Worm (Caenorhabditis elegans) whole organism, midembryonic: ENCODE results near the gene F13B6.2.
A peak's percentile ranks its signal among the peaks of the same experiment; 100 is the strongest.

ENCODE experiments used
- T22C8.4 ChIP-seq: fragments of 200-800 bp; sonication (Bioruptor generic); IDR thresholded peaks from 2 replicates; pipeline ENCODE4 v1.3.6; 2022; ENCODE audit warnings: missing genetic modification characterization, missing compliant biosample characterization
- cog-1 ChIP-seq: sonication (generic microtip); optimal IDR thresholded peaks from 2 replicates; lab custom pipeline; 2016; ENCODE audit warnings: missing genetic modification characterization, missing compliant biosample characterization
- flt-1 ChIP-seq: fragments of 200-800 bp; sonication (Bioruptor generic); IDR thresholded peaks from 2 replicates; pipeline ENCODE4 v1.3.6; 2022; ENCODE audit warnings: missing genetic modification characterization, missing compliant biosample characterization
- klf-2 ChIP-seq: fragments of 200-800 bp; sonication (Bioruptor generic); conservative IDR thresholded peaks from 2 replicates; pipeline ENCODE4 v1.3.6; 2022; ENCODE audit warnings: missing genetic modification reagents, missing genetic modification characterization, missing compliant biosample characterization
- med-1 ChIP-seq: sonication (generic microtip); optimal IDR thresholded peaks from 2 replicates; lab custom pipeline; 2017; ENCODE audit warnings: missing genetic modification characterization, mild to moderate bottlenecking, missing compliant biosample characterization, antibody characterized with exemption, missing genetic modification reagents; ENCODE audit not compliant: insufficient read depth
- ref-1 ChIP-seq: fragments of 200-800 bp; sonication (Bioruptor generic); conservative IDR thresholded peaks from 2 replicates; pipeline ENCODE4 v1.3.6; 2022; ENCODE audit warnings: missing genetic modification reagents, missing genetic modification characterization, missing compliant biosample characterization
- tab-1 ChIP-seq: fragments of 200-800 bp; sonication (Bioruptor generic); IDR thresholded peaks from 2 replicates; pipeline ENCODE4 v1.3.6; 2022; ENCODE audit warnings: missing genetic modification characterization, missing compliant biosample characterization
- ztf-23 ChIP-seq: fragments of 200-800 bp; sonication (Bioruptor generic); IDR thresholded peaks from 2 replicates; pipeline ENCODE4 v1.3.6; 2022; ENCODE audit warnings: missing genetic modification reagents, missing genetic modification characterization, missing compliant biosample characterization
- ztf-29 ChIP-seq: fragments of 200-800 bp; sonication (Bioruptor generic); IDR thresholded peaks from 2 replicates; pipeline ENCODE4 v1.3.6; 2022; ENCODE audit warnings: missing genetic modification reagents, missing genetic modification characterization, missing compliant biosample characterization

F13B6.2 gene

DNA sequence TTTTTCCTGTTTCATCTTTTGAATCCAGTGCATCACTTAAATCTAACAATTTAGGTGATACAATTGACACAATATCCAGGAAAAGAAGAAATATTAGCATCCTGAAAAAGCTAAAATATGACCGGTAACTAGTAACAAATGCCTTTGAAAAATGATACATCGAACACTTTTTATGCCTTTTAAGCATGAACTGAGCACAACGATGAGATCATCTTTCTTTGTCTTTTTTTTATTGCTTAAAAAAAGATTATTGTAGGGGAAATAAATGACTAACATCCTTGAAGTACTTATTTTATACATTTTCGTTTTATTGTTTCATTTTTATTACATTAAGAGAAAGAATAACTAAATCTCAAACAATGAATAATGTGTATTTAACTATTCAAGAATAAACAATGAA is 5.7 kb upstream of the F13B6.2 start, which contains the start of gene F13B6.3:
Gene F13B6.3, minus strand, starts transcription at position 101 of the 400 bp plus-strand sequence.
- no peak for TF ChIP-seq T22C8.4 (GFP tag; lab: Robert Waterston, UW)

DNA sequence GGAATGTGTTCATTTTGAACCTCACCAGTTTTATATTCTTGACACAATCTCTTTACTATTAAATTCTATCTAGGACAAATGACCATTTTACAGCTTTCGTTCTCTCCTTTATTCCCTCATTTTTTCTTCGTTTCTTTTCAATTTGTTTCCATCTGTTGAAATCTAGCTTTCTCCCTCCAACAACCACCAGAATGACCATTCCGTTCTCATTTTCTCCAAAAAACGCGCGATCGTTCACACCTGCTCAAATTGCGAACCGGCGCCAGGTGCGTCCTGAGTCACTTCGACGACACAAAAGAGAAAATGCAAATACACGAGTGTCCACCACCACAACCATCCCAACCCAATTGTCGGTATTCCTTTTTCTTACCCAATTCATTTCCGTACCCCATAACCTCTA is 3.9 kb downstream of the F13B6.2 start, which contains the start of gene F13B6.1:
Gene F13B6.1, plus strand, starts transcription at position 301 of the 400 bp plus-strand sequence.
- TF ChIP-seq cog-1 (tag; lab: Kevin White, UChicago) (no peak), ztf-29 (no peak), ztf-23 (GFP tag; lab: Robert Waterston, UW) (no peak), ref-1 (GFP tag; lab: Robert Waterston, UW) (no peak), klf-2 (GFP tag; lab: Robert Waterston, UW) (no peak), flt-1 (GFP tag; lab: Robert Waterston, UW) (no peak), med-1 (GFP tag; lab: Kevin White, UChicago) (no peak), T22C8.4 (GFP tag; lab: Robert Waterston, UW) (no peak), tab-1 (GFP tag; lab: Robert Waterston, UW) (no peak)

DNA sequence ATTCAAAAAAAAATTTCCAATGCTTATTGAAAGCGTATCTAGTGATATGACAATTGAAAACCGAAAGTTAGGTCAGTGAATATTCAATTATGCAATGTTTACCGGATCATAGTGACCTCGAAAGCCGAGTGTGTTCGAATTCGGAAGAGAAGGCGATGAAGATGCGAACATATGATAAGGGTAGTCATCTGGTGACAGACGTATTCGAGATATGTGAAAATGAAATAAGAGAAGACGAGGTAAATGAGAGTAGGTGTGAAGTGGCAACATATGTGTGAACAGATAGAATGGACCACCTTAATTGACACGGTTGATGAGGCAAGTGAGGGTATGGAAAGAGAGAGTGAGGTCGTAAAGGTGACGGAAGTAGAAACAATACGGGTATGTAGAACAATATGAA is 5.2 kb downstream of the F13B6.2 start:
- peak; percentile 5; the same call in 1 of the 2 replicates for TF ChIP-seq ztf-29
- no peak for TF ChIP-seq ref-1 (GFP tag; lab: Robert Waterston, UW)
- no peak for TF ChIP-seq tab-1 (GFP tag; lab: Robert Waterston, UW)

ce11 chrIV:7453661-7454159 is 6.4 kb downstream of the F13B6.2 start:
- TF ChIP-seq flt-1 (GFP tag; lab: Robert Waterston, UW) (no peak), med-1 (GFP tag; lab: Kevin White, UChicago) (no peak), ztf-29 (no peak), tab-1 (GFP tag; lab: Robert Waterston, UW) (no peak), klf-2 (GFP tag; lab: Robert Waterston, UW) (no peak)

- TF ChIP-seq med-1 (GFP tag; lab: Kevin White, UChicago) (no peak), tab-1 (GFP tag; lab: Robert Waterston, UW) (no peak), ref-1 (GFP tag; lab: Robert Waterston, UW) (no peak), cog-1 (tag; lab: Kevin White, UChicago) (no peak), ztf-29 (no peak), flt-1 (GFP tag; lab: Robert Waterston, UW) (no peak), klf-2 (GFP tag; lab: Robert Waterston, UW) (no peak), ztf-23 (GFP tag; lab: Robert Waterston, UW) (no peak), T22C8.4 (GFP tag; lab: Robert Waterston, UW) (no peak)
Measured at ce11 chrIV:7451345-7451744, 8.8 kb downstream of the F13B6.2 start, which contains the start of gene tes-1. TSS of gene tes-1 (minus strand) at chrIV:7451445.

DNA sequence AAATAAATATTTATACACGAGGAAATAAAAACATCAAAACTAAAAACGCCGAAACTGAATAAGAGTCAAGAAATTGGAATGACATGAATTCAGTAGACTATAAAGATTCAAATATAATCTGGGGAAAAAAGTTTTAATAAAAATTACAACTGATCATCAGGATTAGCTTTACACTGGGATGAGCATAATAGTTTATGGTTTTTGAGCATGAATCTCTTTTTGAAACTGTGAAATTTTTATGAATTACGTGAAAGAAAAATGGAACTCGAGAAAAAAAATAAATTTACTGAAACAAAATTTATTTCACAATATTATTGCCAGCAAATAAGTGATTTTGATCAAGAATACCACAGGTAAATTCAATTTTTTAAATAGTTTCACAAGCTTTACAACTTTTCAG is 12.6 kb downstream of the F13B6.2 start, which contains the start of gene B0496.2:
Gene B0496.2, plus strand, starts transcription at position 301 of the 400 bp plus-strand sequence.
- no peak for TF ChIP-seq ref-1 (GFP tag; lab: Robert Waterston, UW)
- TF ChIP-seq flt-1 (GFP tag; lab: Robert Waterston, UW), result no peak
- no peak for TF ChIP-seq klf-2 (GFP tag; lab: Robert Waterston, UW)
- no peak for TF ChIP-seq T22C8.4 (GFP tag; lab: Robert Waterston, UW)
- TF ChIP-seq cog-1 (tag; lab: Kevin White, UChicago), result no peak
- TF ChIP-seq ztf-23 (GFP tag; lab: Robert Waterston, UW), result no peak
- TF ChIP-seq tab-1 (GFP tag; lab: Robert Waterston, UW), result no peak
- TF ChIP-seq ztf-29, result no peak
- TF ChIP-seq med-1 (GFP tag; lab: Kevin White, UChicago), result no peak

DNA sequence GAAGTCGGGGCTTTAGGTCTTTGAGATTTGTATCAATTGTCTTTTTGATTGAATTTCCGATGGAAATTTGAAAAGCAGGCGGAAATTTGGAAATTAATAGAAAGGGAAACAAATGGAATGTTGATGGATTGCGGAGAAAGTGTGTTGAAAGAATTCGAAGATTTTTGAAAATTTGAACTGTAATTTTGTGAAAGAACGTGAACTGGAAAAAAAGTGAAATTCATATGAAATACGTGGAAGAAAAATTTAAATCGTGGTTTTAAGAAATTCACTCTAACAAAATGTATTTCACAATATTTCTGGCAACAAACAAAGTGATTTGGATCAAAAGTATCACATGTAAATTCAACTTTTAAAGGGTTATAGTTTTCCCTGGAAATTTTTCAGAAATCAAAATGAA is 14.1 kb downstream of the F13B6.2 start, which contains the start of gene B0496.1:
Gene B0496.1, plus strand, starts transcription at position 301 of the 400 bp plus-strand sequence.
- TF ChIP-seq tab-1 (GFP tag; lab: Robert Waterston, UW) (no peak), ztf-29 (no peak), ztf-23 (GFP tag; lab: Robert Waterston, UW) (no peak)

- no peak for TF ChIP-seq flt-1 (GFP tag; lab: Robert Waterston, UW)
- TF ChIP-seq ztf-29, result no peak
- TF ChIP-seq cog-1 (tag; lab: Kevin White, UChicago), result no peak
- TF ChIP-seq ztf-23 (GFP tag; lab: Robert Waterston, UW), result no peak
- TF ChIP-seq med-1 (GFP tag; lab: Kevin White, UChicago), result no peak
- TF ChIP-seq klf-2 (GFP tag; lab: Robert Waterston, UW), result no peak
- TF ChIP-seq T22C8.4 (GFP tag; lab: Robert Waterston, UW), result no peak
- TF ChIP-seq tab-1 (GFP tag; lab: Robert Waterston, UW), result no peak
- TF ChIP-seq ref-1 (GFP tag; lab: Robert Waterston, UW), result no peak
Measured at ce11 chrIV:7445236-7445635, 14.9 kb downstream of the F13B6.2 start, which contains the start of gene valv-1. TSS of gene valv-1 (minus strand) at chrIV:7445336.

DNA sequence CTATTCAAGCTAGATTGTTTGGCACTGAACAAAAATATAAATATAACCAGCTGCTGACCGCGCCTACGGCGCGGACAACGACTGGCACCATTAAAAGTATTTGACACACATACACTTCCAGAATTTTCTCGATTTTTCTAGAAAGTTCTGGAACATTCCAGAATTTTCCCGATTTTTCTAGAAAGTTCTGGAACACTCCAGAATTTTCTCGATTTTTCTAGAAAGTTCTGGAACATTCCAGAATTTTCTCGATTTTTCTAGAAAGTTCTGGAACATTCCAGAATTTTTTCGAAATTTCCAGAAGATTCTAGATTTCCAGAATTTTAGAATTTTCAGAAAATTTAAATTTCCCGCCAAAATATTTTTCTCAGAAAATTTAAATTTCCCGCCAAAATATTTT is 19.1 kb downstream of the F13B6.2 start:
- 0 out of 2 replicates have a peak, but pooled peaks have one; percentile 37 for TF ChIP-seq flt-1 (GFP tag; lab: Robert Waterston, UW)

DNA sequence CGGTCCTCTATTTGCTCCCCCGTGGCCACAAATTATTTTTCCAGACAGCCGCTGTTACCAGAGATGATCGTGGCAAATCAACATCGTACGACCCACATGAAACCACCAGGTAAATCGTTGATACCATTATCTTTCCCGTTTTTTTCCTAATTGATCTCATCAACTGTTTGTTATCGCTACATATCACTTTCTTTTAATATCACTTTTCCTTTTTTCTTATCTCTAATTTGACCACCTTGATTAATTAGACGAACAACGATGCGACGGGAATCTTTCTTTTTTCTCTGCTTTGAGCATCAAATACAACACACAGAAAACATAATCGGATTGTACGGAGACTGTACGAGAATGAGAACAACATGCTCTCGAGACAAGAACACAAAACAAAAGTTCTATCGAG is 19.9 kb downstream of the F13B6.2 start:
- TF ChIP-seq ref-1 (GFP tag; lab: Robert Waterston, UW), result no peak

DNA sequence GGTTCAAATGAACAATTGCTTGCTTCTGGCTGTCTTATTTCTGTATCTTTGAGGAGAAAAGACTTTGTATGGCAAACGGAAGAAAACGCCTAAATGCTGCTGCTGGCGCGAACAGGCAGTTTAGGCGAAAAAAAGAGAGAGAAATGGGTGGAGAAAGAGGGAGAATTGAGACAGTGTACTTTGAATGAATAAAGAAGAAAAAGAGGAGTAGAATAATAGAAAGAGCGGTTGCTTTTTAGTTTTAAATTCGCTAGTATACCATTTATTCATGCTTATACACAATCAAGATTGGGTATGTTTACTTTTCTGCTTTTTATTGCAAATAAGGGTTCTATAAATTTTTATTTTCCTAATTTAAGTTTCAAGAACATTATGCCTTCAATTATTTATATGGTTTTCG is 20.7 kb downstream of the F13B6.2 start:
- TF ChIP-seq ref-1 (GFP tag; lab: Robert Waterston, UW) (no peak), tab-1 (GFP tag; lab: Robert Waterston, UW) (no peak), ztf-23 (GFP tag; lab: Robert Waterston, UW) (no peak), cog-1 (tag; lab: Kevin White, UChicago) (no peak), ztf-29 (no peak), flt-1 (GFP tag; lab: Robert Waterston, UW) (no peak), med-1 (GFP tag; lab: Kevin White, UChicago) (no peak), klf-2 (GFP tag; lab: Robert Waterston, UW) (no peak), T22C8.4 (GFP tag; lab: Robert Waterston, UW) (no peak)
